Worm (Caenorhabditis elegans) whole organism, late embryonic: ENCODE results near the gene M02E1.1.
"Not testable (repeated sequence)": the region's sequence is repeated elsewhere in the genome, so short reads cannot be mapped to it uniquely, and the experiment has no call there.

Experiments used
- C08G9.2 ChIP-seq: sonication (generic microtip); optimal IDR thresholded peaks from 2 replicates; lab custom pipeline; 2016; ENCODE audit warnings: mild to moderate bottlenecking, missing genetic modification characterization, moderate library complexity, missing compliant biosample characterization
- F13H6.1 ChIP-seq: sonication (generic microtip); optimal IDR thresholded peaks from 2 replicates; lab custom pipeline; 2016; ENCODE audit warnings: missing genetic modification characterization, missing compliant biosample characterization
- K02D7.2 ChIP-seq: sonication (generic microtip); optimal IDR thresholded peaks from 2 replicates; lab custom pipeline; 2017; ENCODE audit warnings: mild to moderate bottlenecking, missing genetic modification characterization, missing compliant biosample characterization
- K09A11.1 ChIP-seq: sonication (generic microtip); optimal IDR thresholded peaks from 2 replicates; lab custom pipeline; 2017; ENCODE audit warnings: antibody characterized with exemption, mild to moderate bottlenecking, missing genetic modification characterization, missing compliant biosample characterization; ENCODE audit not compliant: insufficient read depth
- Y22D7AL.16 ChIP-seq: sonication (generic microtip); optimal IDR thresholded peaks from 2 replicates; lab custom pipeline; 2016; ENCODE audit warnings: missing genetic modification characterization, missing compliant biosample characterization
- ahr-1 ChIP-seq: sonication (generic microtip); optimal IDR thresholded peaks from 2 replicates; lab custom pipeline; 2016; ENCODE audit warnings: missing genetic modification characterization, missing compliant biosample characterization
- ceh-19 ChIP-seq: fragments of 200-800 bp; sonication (Bioruptor generic); optimal IDR thresholded peaks from 2 replicates; lab custom pipeline; 2018; ENCODE audit warnings: mild to moderate bottlenecking, missing genetic modification characterization, missing compliant biosample characterization
- ceh-2 ChIP-seq: sonication (generic microtip); optimal IDR thresholded peaks from 2 replicates; lab custom pipeline; 2016; ENCODE audit warnings: missing genotype, missing genetic modification characterization, missing compliant biosample characterization
- ceh-22 ChIP-seq: sonication (generic microtip); optimal IDR thresholded peaks from 2 replicates; lab custom pipeline; 2017; ENCODE audit warnings: missing biosample characterization, missing genetic modification characterization
- ceh-48 ChIP-seq: sonication (generic microtip); optimal IDR thresholded peaks from 2 replicates; lab custom pipeline; 2016; ENCODE audit warnings: missing genetic modification characterization, inconsistent platforms, missing compliant biosample characterization
- ceh-6 ChIP-seq: fragments of 200-800 bp; sonication (Bioruptor generic); optimal IDR thresholded peaks from 2 replicates; lab custom pipeline; 2018; ENCODE audit warnings: mild to moderate bottlenecking, missing genetic modification characterization, missing compliant biosample characterization
- ceh-9 ChIP-seq: sonication (generic microtip); optimal IDR thresholded peaks from 2 replicates; lab custom pipeline; 2016; ENCODE audit warnings: mild to moderate bottlenecking, missing genetic modification characterization, inconsistent platforms, missing compliant biosample characterization
- che-1 ChIP-seq: sonication (generic microtip); optimal IDR thresholded peaks from 2 replicates; lab custom pipeline; 2016; ENCODE audit warnings: mild to moderate bottlenecking, missing genetic modification characterization, missing compliant biosample characterization
- elt-2 ChIP-seq: sonication (generic microtip); optimal IDR thresholded peaks from 2 replicates; lab custom pipeline; 2016; ENCODE audit warnings: missing genetic modification reagents, missing genetic modification characterization, missing compliant biosample characterization
- elt-4 ChIP-seq: sonication (generic microtip); optimal IDR thresholded peaks from 2 replicates; lab custom pipeline; 2016; ENCODE audit warnings: missing genetic modification characterization, missing compliant biosample characterization
- fkh-10 ChIP-seq: fragments of 150-350 bp; optimal IDR thresholded peaks from 2 replicates; lab custom pipeline; 2014; ENCODE audit warnings: missing biosample characterization, missing genetic modification reagents, missing genetic modification characterization
- gmeb-2 ChIP-seq: sonication (generic microtip); optimal IDR thresholded peaks from 2 replicates; lab custom pipeline; 2016; ENCODE audit warnings: missing genetic modification characterization, inconsistent platforms, missing compliant biosample characterization
- hlh-13 ChIP-seq: fragments of 200-800 bp; sonication (Bioruptor generic); optimal IDR thresholded peaks from 2 replicates; lab custom pipeline; 2018; ENCODE audit warnings: mild to moderate bottlenecking, missing genetic modification characterization, missing compliant biosample characterization
- hlh-8 ChIP-seq: sonication (generic microtip); optimal IDR thresholded peaks from 2 replicates; lab custom pipeline; 2016; ENCODE audit warnings: missing genotype, missing genetic modification characterization, missing compliant biosample characterization
- lin-11 ChIP-seq: fragments of 200-800 bp; sonication (Bioruptor generic); optimal IDR thresholded peaks from 2 replicates; lab custom pipeline; 2018; ENCODE audit warnings: mild to moderate bottlenecking, missing genetic modification characterization, missing compliant biosample characterization
- madf-2 ChIP-seq: sonication (generic microtip); optimal IDR thresholded peaks from 2 replicates; lab custom pipeline; 2017; ENCODE audit warnings: missing genetic modification characterization, missing compliant biosample characterization
- nhr-11 ChIP-seq: fragments of 150-350 bp; optimal IDR thresholded peaks from 2 replicates; lab custom pipeline; 2014; ENCODE audit warnings: missing biosample characterization, missing genetic modification characterization
- npax-4 ChIP-seq: sonication (generic microtip); optimal IDR thresholded peaks from 2 replicates; lab custom pipeline; 2016; ENCODE audit warnings: missing genetic modification characterization, missing compliant biosample characterization
- odd-2 ChIP-seq: sonication (generic microtip); optimal IDR thresholded peaks from 2 replicates; lab custom pipeline; 2017; ENCODE audit warnings: antibody characterized with exemption, mild to moderate bottlenecking, missing genetic modification characterization, missing compliant biosample characterization
- pag-3 ChIP-seq: sonication (generic microtip); optimal IDR thresholded peaks from 2 replicates; lab custom pipeline; 2016; ENCODE audit warnings: missing compliant biosample characterization, missing genetic modification characterization, borderline replicate concordance
- pha-2 ChIP-seq: sonication (generic microtip); optimal IDR thresholded peaks from 2 replicates; lab custom pipeline; 2017; ENCODE audit warnings: mild to moderate bottlenecking, missing genetic modification characterization, missing compliant biosample characterization
- syd-9 ChIP-seq: sonication (generic microtip); optimal IDR thresholded peaks from 2 replicates; lab custom pipeline; 2016; ENCODE audit warnings: mild to moderate bottlenecking, missing genetic modification characterization, moderate library complexity, missing compliant biosample characterization
- tbx-7 ChIP-seq: sonication (generic microtip); optimal IDR thresholded peaks from 2 replicates; lab custom pipeline; 2016; ENCODE audit warnings: missing genotype, missing genetic modification characterization, missing compliant biosample characterization
- ttx-3 ChIP-seq: sonication (generic microtip); optimal IDR thresholded peaks from 2 replicates; lab custom pipeline; 2016; ENCODE audit warnings: missing genetic modification reagents, missing genetic modification characterization, missing compliant biosample characterization
- unc-86 ChIP-seq: sonication (generic microtip); optimal IDR thresholded peaks from 2 replicates; lab custom pipeline; 2016; ENCODE audit warnings: missing genetic modification characterization, missing compliant biosample characterization
- zip-5 ChIP-seq: sonication (generic microtip); optimal IDR thresholded peaks from 2 replicates; lab custom pipeline; 2016; ENCODE audit warnings: missing genetic modification characterization, missing compliant biosample characterization

The M02E1.1 gene

DNA sequence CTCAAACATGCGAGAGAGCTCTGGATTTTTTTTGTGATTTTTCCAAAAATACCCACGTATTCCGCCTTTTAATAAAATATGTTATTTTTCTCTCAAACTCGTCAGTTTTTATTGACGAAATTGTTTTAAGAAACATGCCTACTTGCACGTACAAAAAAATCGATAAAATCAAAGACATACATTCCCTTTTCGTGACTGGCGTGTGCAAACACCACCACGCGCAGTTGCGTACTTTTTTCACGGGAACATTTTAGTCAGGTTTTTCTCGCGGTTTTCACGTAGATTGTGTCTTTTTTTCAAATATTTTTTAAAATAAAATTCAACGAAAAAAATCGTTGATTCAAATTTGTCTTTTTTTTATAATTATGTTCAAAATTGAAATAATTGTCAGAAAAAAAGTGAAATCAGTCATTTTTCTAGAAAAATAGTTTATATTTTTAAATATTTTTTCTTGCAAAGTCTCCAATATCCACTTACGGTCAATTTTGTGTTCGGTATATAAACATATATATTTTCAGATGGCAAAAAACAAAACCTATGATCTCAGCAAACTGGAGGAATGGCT, at the start of gene M02E1.1:
TSS of gene M02E1.1 (plus strand) at position 515 of the 565 bp plus-strand sequence.
- TF ChIP-seq ceh-48 (peak; percentile 88), F13H6.1 (no peak)

DNA sequence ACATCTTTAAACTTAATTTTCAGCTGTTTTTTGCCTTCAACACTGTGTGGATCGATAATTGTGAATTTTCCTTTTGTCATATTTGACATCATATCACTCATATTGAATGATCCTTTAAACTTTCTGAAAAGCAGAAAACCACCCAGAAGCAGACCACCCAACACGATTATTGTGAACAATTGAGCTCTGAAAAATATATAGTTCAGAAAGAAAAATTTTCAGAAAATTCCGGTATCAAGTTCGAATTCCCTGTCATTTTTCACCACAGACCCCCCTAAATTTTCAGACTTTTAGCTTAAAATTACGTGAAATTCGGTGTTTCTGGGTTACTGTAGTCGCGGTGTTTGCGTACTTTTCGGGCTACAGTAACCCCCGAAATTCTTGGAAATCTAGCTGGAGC, 39.8 kb upstream of the M02E1.1 start, which contains the start of gene Y47C4A.1:
TSS of gene Y47C4A.1 (minus strand) at position 101 of the 400 bp plus-strand sequence.
- TF ChIP-seq nhr-11 (tag; lab: Kevin White, UChicago); ahr-1 (tag; lab: Kevin White, UChicago); ttx-3: not testable (repeated sequence)

DNA sequence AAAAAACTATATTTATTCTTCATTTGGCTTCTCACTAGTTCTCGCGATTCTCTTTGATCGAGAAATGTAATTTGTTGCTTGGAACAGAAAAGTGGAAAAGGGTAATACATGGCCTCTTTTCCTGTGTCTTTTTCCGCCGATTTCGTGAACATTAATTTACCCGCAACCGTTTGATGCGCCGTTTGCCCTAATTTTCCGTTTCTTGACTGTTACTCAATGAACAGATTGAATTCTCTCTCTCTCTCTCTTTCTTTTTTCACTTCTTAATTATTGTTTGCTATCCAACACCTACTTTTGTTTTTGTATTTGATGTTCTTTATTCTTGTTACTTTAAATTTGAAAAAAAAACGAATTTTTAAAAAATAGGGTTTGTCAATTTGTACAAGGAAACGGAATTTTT, 30.2 kb upstream of the M02E1.1 start:
- no peak for TF ChIP-seq F13H6.1

DNA sequence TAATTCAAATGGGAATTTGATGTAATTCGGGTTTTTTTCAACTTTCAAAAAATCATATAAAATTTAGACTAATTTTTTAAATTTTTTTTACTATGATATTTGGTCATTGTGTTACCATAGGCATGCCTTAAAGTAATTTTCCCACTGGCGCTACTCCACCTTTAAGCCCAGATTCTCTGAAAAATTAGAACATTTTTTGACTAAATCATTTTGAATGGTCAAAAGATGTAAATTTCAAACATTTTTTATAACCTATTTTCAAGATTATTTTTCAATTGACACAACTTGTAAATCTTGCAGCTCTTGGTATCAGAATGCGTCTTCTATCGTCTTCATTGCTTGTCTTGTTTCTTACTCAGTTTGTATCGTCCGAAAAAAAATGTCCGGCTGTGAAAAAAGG, 29.0 kb upstream of the M02E1.1 start, which contains the start of gene R57.2:
TSS of gene R57.2 (plus strand) at position 301 of the 400 bp plus-strand sequence.
- TF ChIP-seq pha-2: no peak
- no peak for TF ChIP-seq ceh-6
- no peak for TF ChIP-seq madf-2 (tag; lab: Kevin White, UChicago)
- no peak for TF ChIP-seq C08G9.2 (tag; lab: Kevin White, UChicago)
- no peak for TF ChIP-seq K02D7.2 (tag; lab: Kevin White, UChicago)
- TF ChIP-seq unc-86 (tag; lab: Kevin White, UChicago): no peak
- TF ChIP-seq tbx-7: no peak
- TF ChIP-seq ceh-19: no peak
- no peak for TF ChIP-seq npax-4 (tag; lab: Kevin White, UChicago)
- no peak for TF ChIP-seq fkh-10 (GFP tag; lab: Kevin White, UChicago)
- no peak for TF ChIP-seq syd-9 (tag; lab: Kevin White, UChicago)
- TF ChIP-seq zip-5 (tag; lab: Kevin White, UChicago): no peak
- no peak for TF ChIP-seq odd-2 (tag; lab: Kevin White, UChicago)
- TF ChIP-seq che-1 (tag; lab: Kevin White, UChicago): no peak
- TF ChIP-seq pag-3 (tag; lab: Kevin White, UChicago): no peak
- TF ChIP-seq gmeb-2 (tag; lab: Kevin White, UChicago): no peak

DNA sequence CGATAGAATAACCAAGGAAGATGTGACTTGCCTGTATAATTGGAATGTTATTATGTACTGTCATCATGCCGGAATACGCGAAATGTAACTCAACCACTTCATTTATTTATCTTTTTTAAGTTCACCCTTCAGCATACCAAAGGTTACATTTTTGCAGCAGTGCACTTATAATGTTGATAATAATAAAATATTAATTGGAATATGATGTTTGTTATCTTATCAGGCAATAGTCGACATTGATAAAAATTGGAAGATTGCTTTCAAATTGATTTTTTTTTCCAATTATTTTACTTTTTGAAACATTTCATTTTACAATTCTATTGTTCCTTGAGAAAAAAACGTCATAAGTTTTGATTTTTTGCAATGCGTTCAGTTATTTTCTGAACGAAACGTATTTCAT, 26.8 kb upstream of the M02E1.1 start:
- TF ChIP-seq elt-2 (tag; lab: Kevin White, UChicago) (peak; percentile 91), K09A11.1 (tag; lab: Kevin White, UChicago) (no peak)

DNA sequence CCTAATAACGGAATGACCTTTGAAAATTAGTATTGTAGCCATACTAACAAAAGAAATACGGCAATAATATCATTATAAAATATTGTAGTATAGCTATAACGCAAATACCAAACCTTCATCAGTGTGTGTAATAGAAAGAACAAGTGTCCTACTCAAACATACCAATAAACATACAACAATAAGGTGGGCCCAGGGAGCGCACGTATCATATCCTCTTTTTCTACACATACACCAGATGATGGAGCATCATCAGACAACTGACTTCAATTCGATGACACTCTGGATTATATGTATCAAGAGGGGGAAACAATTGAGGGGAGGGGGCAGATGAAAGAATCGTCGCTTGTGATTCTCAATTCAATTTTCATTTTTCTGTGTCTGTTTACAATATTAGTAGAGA, 25.7 kb upstream of the M02E1.1 start:
- TF ChIP-seq hlh-8 (tag; lab: Kevin White, UChicago) (no peak), pag-3 (tag; lab: Kevin White, UChicago) (no peak), hlh-13 (no peak), elt-4 (no peak), K02D7.2 (tag; lab: Kevin White, UChicago) (no peak), ceh-9 (tag; lab: Kevin White, UChicago) (no peak), ceh-2 (tag; lab: Kevin White, UChicago) (no peak), C08G9.2 (tag; lab: Kevin White, UChicago) (no peak), ceh-22 (tag; lab: Kevin White, UChicago) (no peak), ceh-6 (no peak), Y22D7AL.16 (tag; lab: Kevin White, UChicago) (no peak), gmeb-2 (tag; lab: Kevin White, UChicago) (no peak), lin-11 (tag; lab: Kevin White, UChicago) (no peak)
